Worm (Caenorhabditis elegans): ENCODE results near the gene lpr-7.
A peak's percentile ranks its signal among the peaks of the same experiment; 100 is the strongest.

Gene lpr-7

DNA sequence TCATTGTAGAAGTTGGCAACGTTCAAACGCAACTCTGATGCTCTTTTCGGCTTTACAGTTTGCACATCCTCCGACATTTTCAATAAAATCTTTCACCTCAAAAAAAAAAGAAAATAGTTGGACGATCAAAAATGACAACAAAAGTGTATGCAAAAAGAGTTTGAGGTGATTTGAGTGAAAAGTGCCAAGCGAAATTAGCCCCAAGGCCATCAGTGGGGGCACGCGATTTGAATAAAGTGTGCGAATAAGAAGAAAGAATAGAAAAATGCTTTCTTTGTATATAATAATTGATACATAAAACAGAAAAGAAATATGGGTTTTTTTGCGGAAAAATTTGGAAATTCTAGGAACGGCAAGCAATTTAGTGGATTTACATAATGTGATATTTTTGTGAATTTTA lies 10.1 kb downstream of the lpr-7 start, which contains the start of gene T19D7.5:
Gene T19D7.5 (minus strand): TSS at position 101 of the 400 bp plus-strand sequence.
- TF ChIP-seq lin-14 (GFP tag; optimal IDR thresholded peaks at IDR 0.05) (peak; percentile 9), ama-1 (optimal IDR thresholded peaks at IDR 0.05) (no peak), elt-3 (tag; optimal IDR thresholded peaks at IDR 0.05) (no peak)

DNA sequence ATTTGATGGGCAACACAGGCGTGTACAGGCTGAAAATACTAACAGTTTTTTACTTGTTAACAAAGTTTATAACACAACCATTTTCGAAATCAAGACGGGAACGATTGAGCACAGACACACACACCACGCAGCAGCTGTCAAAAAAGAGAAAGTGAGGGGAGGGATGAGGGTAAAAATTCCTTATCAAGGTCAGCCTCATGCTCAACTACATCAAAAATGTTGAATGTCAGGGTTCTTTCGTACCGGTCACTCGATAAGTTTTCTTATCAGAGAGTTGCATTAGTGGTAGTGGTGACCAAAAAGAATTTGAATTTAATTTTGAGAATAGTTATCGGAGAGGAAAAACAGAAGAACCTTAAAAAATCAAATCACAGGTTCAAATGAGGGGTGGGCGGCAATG lies 14.6 kb downstream of the lpr-7 start, which contains the start of gene T19D7.6:
Gene T19D7.6 (minus strand): TSS at position 198 of the 400 bp plus-strand sequence.
- TF ChIP-seq rnt-1 (tag; optimal IDR thresholded peaks at IDR 0.05) (no peak), pax-3 (tag; optimal IDR thresholded peaks at IDR 0.05) (no peak), mep-1 (tag; optimal IDR thresholded peaks at IDR 0.05) (no peak), isw-1 (GFP tag; IDR thresholded peaks at IDR 0.05) (no peak), zip-4 (GFP tag; optimal IDR thresholded peaks at IDR 0.05) (no peak), nhr-28 (tag; optimal IDR thresholded peaks at IDR 0.05) (no peak), tbx-2 (tag; optimal IDR thresholded peaks at IDR 0.05) (no peak), lir-3 (tag; optimal IDR thresholded peaks at IDR 0.05; ENCODE audit: poor library complexity) (no peak), xbp-1 (tag; optimal IDR thresholded peaks at IDR 0.05) (no peak), elt-2 (tag; optimal IDR thresholded peaks at IDR 0.05) (peak; percentile 43), sox-4 (tag; optimal IDR thresholded peaks at IDR 0.05) (no peak), efl-1 (optimal IDR thresholded peaks at IDR 0.05) (no peak), efl-1 (GFP tag; optimal IDR thresholded peaks at IDR 0.05 in 1 of 2) (peak in 1 of 2 experiments; percentile 2), nhr-47 (tag; optimal IDR thresholded peaks at IDR 0.05) (no peak), vab-15 (tag; optimal IDR thresholded peaks at IDR 0.05) (no peak), nhr-19 (GFP tag; conservative IDR thresholded peaks at IDR 0.05) (no peak), egl-27 (tag; optimal IDR thresholded peaks at IDR 0.05) (no peak), lin-35 (GFP tag; optimal IDR thresholded peaks at IDR 0.05) (peak in 1 of 2 experiments; percentile 20), lin-15B (tag; optimal IDR thresholded peaks at IDR 0.05) (no peak), nhr-85 (tag) (no peak)

DNA sequence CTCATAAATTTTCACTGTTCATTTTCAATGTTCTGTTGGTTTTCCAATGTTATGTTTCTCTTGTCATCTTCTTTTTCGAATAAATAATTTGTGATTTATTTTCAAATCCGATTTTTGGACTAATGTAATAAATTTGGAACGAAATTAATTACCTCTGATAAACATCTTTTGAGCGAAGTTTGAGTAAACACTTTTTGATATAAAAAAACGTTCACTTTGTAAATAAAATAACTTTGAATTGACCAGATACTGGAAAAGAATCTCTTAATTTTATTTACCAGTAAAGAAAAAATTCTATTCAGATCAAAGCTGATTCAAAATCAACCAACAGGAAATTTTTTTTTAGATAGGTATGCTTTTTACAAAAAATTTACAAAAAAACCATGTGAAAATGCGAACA lies 15.8 kb downstream of the lpr-7 start, which contains the start of gene lgc-32:
Gene lgc-32 (plus strand): TSS at position 301 of the 400 bp plus-strand sequence.
- no peak for TF ChIP-seq C04F5.9 (tag; optimal IDR thresholded peaks at IDR 0.05)
- peak; percentile 15 for TF ChIP-seq nhr-85 (tag)

DNA sequence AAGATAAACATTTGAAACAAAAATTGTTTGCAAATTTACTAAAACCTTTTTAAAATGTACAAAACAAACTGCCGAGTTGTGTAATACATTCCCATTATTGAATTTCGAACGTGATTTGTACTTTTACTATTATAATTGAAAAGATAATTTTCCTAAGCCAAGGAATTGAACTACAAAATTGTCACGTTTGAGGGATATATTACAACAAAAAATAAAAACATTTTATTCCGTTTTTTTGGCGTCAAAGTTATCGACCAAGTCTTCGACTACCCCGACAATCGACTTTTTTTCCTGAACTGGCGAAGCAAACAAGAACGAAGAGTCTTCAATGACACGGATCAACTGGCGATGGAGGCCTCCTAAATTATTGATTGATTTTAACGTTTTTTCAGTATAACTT lies 24.9 kb downstream of the lpr-7 start, which contains the start of gene T19D7.7:
Gene T19D7.7 (minus strand): TSS at position 101 of the 400 bp plus-strand sequence.
- no peak for TF ChIP-seq nhr-84 (tag; optimal IDR thresholded peaks at IDR 0.05)
- no peak for TF ChIP-seq tlp-1 (tag; optimal IDR thresholded peaks at IDR 0.05)

DNA sequence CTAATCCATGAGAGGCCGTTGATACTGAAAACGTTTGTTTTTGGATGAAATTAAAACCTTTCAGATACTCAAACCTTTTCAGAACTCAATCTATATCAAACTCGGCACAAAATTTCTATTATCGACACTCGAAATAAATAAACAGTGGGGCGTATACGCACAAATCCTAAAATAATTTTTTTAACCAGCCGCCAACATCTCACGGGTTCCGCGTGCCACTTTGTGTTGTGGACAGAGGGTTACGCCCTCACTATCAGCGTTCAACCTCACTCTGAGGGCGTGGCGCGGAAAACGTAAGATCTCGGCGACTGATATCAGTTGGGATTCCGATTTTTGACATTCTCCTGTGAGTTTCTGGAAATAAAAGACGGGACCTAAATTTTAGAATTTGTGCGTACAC lies 25.4 kb downstream of the lpr-7 start:
- no peak for TF ChIP-seq nhr-90 (tag; optimal IDR thresholded peaks at IDR 0.05; ENCODE audit: poor library complexity)
- TF ChIP-seq lir-3 (tag; optimal IDR thresholded peaks at IDR 0.05; ENCODE audit: poor library complexity): no peak
- TF ChIP-seq dpl-1 (GFP tag; optimal IDR thresholded peaks at IDR 0.05): no peak
- no peak for TF ChIP-seq efl-1 (optimal IDR thresholded peaks at IDR 0.05)
- TF ChIP-seq efl-1 (GFP tag; optimal IDR thresholded peaks at IDR 0.05 in 1 of 2): peak in 1 of 2 experiments; percentile 21
- TF ChIP-seq mep-1 (tag; optimal IDR thresholded peaks at IDR 0.05): no peak
- no peak for TF ChIP-seq pag-3 (tag; optimal IDR thresholded peaks at IDR 0.05; ENCODE audit: borderline replicate concordance, insufficient read depth)
- TF ChIP-seq fkh-10 (GFP tag; optimal IDR thresholded peaks at IDR 0.05): no peak
- TF ChIP-seq snpc-4 (tag; optimal IDR thresholded peaks at IDR 0.05): peak; percentile 59
- TF ChIP-seq sup-37 (GFP tag; optimal IDR thresholded peaks at IDR 0.05): no peak
- no peak for TF ChIP-seq F16B12.6 (tag; optimal IDR thresholded peaks at IDR 0.05)
- TF ChIP-seq unc-30 (tag; optimal IDR thresholded peaks at IDR 0.05): no peak
- no peak for TF ChIP-seq tlp-1 (tag; optimal IDR thresholded peaks at IDR 0.05)
- TF ChIP-seq nhr-77 (tag; optimal IDR thresholded peaks at IDR 0.05): no peak
- no peak for TF ChIP-seq lin-35 (GFP tag; optimal IDR thresholded peaks at IDR 0.05)
- no peak for TF ChIP-seq grh-1 (GFP tag; IDR thresholded peaks at IDR 0.05)

Measured in whole organism, L1 larva.